Worm (Caenorhabditis elegans) whole organism, late embryonic: ENCODE data around the gene F56C4.2.
"Not testable (repeated sequence)": the region's sequence is repeated elsewhere in the genome, so short reads cannot be mapped to it uniquely, and the experiment has no call there.

ENCODE experiments used
- C08G9.2 ChIP-seq: sonication (generic microtip); optimal IDR thresholded peaks from 2 replicates; lab custom pipeline; 2016; ENCODE audit warnings: mild to moderate bottlenecking, missing genetic modification characterization, moderate library complexity, missing compliant biosample characterization
- K09A11.1 ChIP-seq: sonication (generic microtip); optimal IDR thresholded peaks from 2 replicates; lab custom pipeline; 2017; ENCODE audit warnings: antibody characterized with exemption, mild to moderate bottlenecking, missing genetic modification characterization, missing compliant biosample characterization; ENCODE audit not compliant: insufficient read depth
- ceh-22 ChIP-seq: sonication (generic microtip); optimal IDR thresholded peaks from 2 replicates; lab custom pipeline; 2017; ENCODE audit warnings: missing biosample characterization, missing genetic modification characterization
- ceh-31 ChIP-seq: sonication (generic microtip); optimal IDR thresholded peaks from 2 replicates; lab custom pipeline; 2016; ENCODE audit warnings: missing genetic modification characterization, missing compliant biosample characterization
- ceh-34 ChIP-seq: sonication (generic microtip); optimal IDR thresholded peaks from 2 replicates; lab custom pipeline; 2016; ENCODE audit warnings: mild to moderate bottlenecking, missing genetic modification characterization, missing compliant biosample characterization
- che-1 ChIP-seq: sonication (generic microtip); optimal IDR thresholded peaks from 2 replicates; lab custom pipeline; 2016; ENCODE audit warnings: mild to moderate bottlenecking, missing genetic modification characterization, missing compliant biosample characterization
- dve-1 ChIP-seq: sonication (generic microtip); optimal IDR thresholded peaks from 2 replicates; lab custom pipeline; 2017; ENCODE audit warnings: antibody characterized with exemption, mild to moderate bottlenecking, missing genetic modification characterization, missing compliant biosample characterization
- elt-2 ChIP-seq: sonication (generic microtip); optimal IDR thresholded peaks from 2 replicates; lab custom pipeline; 2016; ENCODE audit warnings: missing genetic modification reagents, missing genetic modification characterization, missing compliant biosample characterization
- fkh-10 ChIP-seq: fragments of 150-350 bp; optimal IDR thresholded peaks from 2 replicates; lab custom pipeline; 2014; ENCODE audit warnings: missing biosample characterization, missing genetic modification reagents, missing genetic modification characterization
- hlh-13 ChIP-seq: fragments of 200-800 bp; sonication (Bioruptor generic); optimal IDR thresholded peaks from 2 replicates; lab custom pipeline; 2018; ENCODE audit warnings: mild to moderate bottlenecking, missing genetic modification characterization, missing compliant biosample characterization
- lin-11 ChIP-seq: fragments of 200-800 bp; sonication (Bioruptor generic); optimal IDR thresholded peaks from 2 replicates; lab custom pipeline; 2018; ENCODE audit warnings: mild to moderate bottlenecking, missing genetic modification characterization, missing compliant biosample characterization
- mec-3 ChIP-seq: sonication (generic microtip); optimal IDR thresholded peaks from 2 replicates; lab custom pipeline; 2016; ENCODE audit warnings: borderline replicate concordance, missing genetic modification characterization, missing compliant biosample characterization
- nfya-1 ChIP-seq: sonication (generic microtip); optimal IDR thresholded peaks from 2 replicates; lab custom pipeline; 2017; ENCODE audit warnings: missing genetic modification characterization, mild to moderate bottlenecking, missing compliant biosample characterization, antibody characterized with exemption, moderate library complexity
- pha-2 ChIP-seq: sonication (generic microtip); optimal IDR thresholded peaks from 2 replicates; lab custom pipeline; 2017; ENCODE audit warnings: mild to moderate bottlenecking, missing genetic modification characterization, missing compliant biosample characterization
- pros-1 ChIP-seq: fragments of 150-350 bp; optimal IDR thresholded peaks from 2 replicates; lab custom pipeline; 2014; ENCODE audit warnings: missing biosample characterization, missing genetic modification reagents, missing genetic modification characterization
- syd-9 ChIP-seq: sonication (generic microtip); optimal IDR thresholded peaks from 2 replicates; lab custom pipeline; 2016; ENCODE audit warnings: mild to moderate bottlenecking, missing genetic modification characterization, moderate library complexity, missing compliant biosample characterization
- ttx-3 ChIP-seq: sonication (generic microtip); optimal IDR thresholded peaks from 2 replicates; lab custom pipeline; 2016; ENCODE audit warnings: missing genetic modification reagents, missing genetic modification characterization, missing compliant biosample characterization
- unc-3 ChIP-seq, 2 experiments: fragments of 200-800 bp in 1 of 2; sonication (Bioruptor generic) in 1 of 2; sonication (generic microtip) in 1 of 2; conservative IDR thresholded peaks in 1 of 2; optimal IDR thresholded peaks in 1 of 2; 2 replicates each; pipeline versions ENCODE4 v1.3.6 to Lab custom; 2016 to 2022; ENCODE audit warnings: missing compliant biosample characterization in 2 of 2, missing genetic modification characterization in 2 of 2, missing genetic modification reagents in 1 of 2

F56C4.2 gene

DNA sequence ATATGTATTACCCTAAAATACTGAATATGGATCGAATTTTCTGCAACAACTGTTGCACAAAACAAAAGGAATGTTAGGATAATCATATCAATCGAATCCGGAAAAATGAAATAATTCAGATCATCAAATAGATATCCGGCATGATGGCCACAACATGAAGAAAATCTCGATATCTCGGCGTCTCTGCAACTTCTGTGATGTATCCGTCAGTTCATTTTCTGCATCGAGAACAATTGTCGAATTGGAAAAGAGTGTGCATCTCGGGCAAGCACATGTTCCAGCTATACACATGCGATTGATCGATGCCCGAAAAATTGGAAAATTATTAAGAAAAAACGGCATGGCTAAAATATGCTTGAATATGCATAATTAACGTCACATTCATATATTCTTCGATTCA is 46.7 kb downstream of the F56C4.2 start, which contains the start of the genes K08C7.6 and R102.1:
Gene K08C7.6, minus strand, starts transcription at position 101 of the 400 bp plus-strand sequence.
Gene R102.1, plus strand, starts transcription at position 291 of the 400 bp plus-strand sequence.
- TF ChIP-seq dve-1 (tag; lab: Kevin White, UChicago): no peak

DNA sequence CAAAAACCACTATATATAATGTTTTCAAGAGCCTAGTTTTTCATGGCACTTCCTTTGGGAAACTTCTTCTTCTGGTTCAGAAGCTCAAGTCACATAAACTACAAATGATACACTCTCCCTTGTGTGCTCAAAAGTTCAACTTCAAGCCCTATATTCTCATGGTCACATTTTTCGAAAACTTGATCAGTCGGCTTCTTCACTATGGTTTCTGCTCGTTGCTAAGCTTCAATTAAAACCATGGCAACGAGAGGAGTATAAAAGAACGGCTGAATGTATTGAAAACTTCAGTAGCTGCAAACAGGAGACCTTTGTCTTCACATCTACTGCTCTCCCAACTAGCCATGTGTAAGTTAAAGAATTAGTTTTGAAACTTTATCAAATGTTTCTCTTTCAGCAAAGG is 48.2 kb downstream of the F56C4.2 start, which contains the start of gene R102.2:
Gene R102.2, plus strand, starts transcription at position 301 of the 400 bp plus-strand sequence.
- not testable (repeated sequence) for TF ChIP-seq ceh-34 (tag; lab: Kevin White, UChicago); C08G9.2; elt-2
- TF ChIP-seq, all 69 proteins: peak for 0; not testable (repeated sequence) for 69

DNA sequence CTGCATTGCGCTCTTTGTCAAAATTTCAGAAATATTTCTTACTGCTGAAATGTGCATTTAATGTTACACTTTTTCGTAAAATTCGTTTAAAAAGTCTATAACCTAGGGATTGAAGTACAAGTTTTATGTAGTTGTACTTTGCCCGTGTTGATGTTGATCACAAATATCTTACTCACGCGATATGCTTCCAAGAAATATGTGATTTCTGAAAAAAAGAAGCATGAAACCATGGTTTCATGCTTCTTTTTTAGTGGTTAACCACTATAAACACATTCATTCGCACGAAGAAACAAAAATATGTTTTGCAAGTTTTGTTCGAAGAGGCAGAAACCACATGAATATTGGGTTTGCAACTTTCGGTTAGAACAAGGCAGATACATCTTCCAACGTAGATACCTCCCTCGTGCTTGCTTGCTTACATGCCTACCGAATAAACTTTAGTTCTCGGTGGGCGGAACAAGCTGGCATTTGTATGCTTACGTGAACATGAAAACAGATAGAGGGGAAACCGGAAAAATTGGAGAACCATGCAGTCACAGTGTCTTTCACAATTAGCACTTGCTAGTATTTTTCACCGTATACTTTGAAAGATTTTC is 50.0 kb downstream of the F56C4.2 start, which contains the start of gene R102.3:
Gene R102.3, plus strand, starts transcription at position 546 of the 596 bp plus-strand sequence.
- TF ChIP-seq syd-9 (no peak), pha-2 (tag; lab: Kevin White, UChicago) (no peak), mec-3 (no peak), che-1 (tag; lab: Kevin White, UChicago) (no peak), ceh-31 (tag; lab: Kevin White, UChicago) (no peak), nfya-1 (tag; lab: Kevin White, UChicago) (no peak), ttx-3 (no peak), lin-11 (tag; lab: Kevin White, UChicago) (no peak), K09A11.1 (tag; lab: Kevin White, UChicago) (no peak), pros-1 (tag; lab: Kevin White, UChicago) (no peak)

DNA sequence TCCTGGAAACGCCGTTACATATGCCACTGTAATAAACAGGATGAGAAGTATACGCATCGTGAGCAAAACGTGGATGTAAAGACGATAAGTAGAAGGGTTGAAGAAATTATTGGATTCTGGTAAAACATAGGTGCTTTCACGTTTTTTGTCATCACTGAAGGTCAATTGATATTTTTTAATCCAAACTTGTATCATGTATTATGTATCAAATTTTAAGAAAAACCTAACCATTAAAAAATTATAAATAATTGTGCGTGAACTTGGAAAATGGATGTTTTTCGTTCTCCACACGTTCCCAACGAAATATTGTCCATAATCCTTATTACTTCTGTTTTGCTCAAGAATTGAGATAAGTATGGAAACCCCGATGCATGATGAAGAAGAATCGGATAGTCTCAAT is 51.1 kb downstream of the F56C4.2 start, which contains the start of gene R102.8:
Gene R102.8, minus strand, starts transcription at position 101 of the 400 bp plus-strand sequence.
- no peak for TF ChIP-seq fkh-10 (GFP tag; lab: Kevin White, UChicago)
- no peak for TF ChIP-seq ceh-22 (tag; lab: Kevin White, UChicago)
- TF ChIP-seq unc-3 (GFP tag; conservative IDR thresholded peaks at IDR 0.05; lab: Robert Waterston, UW): no peak
- no peak for TF ChIP-seq unc-3 (tag; optimal IDR thresholded peaks at IDR 0.05; lab: Kevin White, UChicago)
- no peak for TF ChIP-seq hlh-13 (GFP tag; lab: Kevin White, UChicago)
